Fruit fly (Drosophila melanogaster): ENCODE measurements around the gene dgt6.

Gene dgt6

dm6 chr3R:29094152-29094551 is 36.6 kb downstream of the dgt6 start (continued):
- TF ChIP-seq CG9139 (GFP tag; optimal IDR thresholded peaks at IDR 0.05) (peak; percentile 52), Lpt (GFP tag; optimal IDR thresholded peaks at IDR 0.05) (peak; percentile 51), CG6163 (GFP tag; IDR thresholded peaks at IDR 0.05) (peak; percentile 67), net (GFP tag; optimal IDR thresholded peaks at IDR 0.05) (peak; percentile 44), Sox102F (GFP tag; optimal IDR thresholded peaks at IDR 0.05) (no peak), CG6792 (GFP tag; optimal IDR thresholded peaks at IDR 0.05) (peak; percentile 37), CG15336 (GFP tag; IDR thresholded peaks at IDR 0.05) (peak; percentile 59; the same call in 1 of the 2 replicates), CG6276 (GFP tag; optimal IDR thresholded peaks at IDR 0.05) (peak; percentile 57), acj6 (GFP tag; optimal IDR thresholded peaks at IDR 0.05) (peak; percentile 47), Sox15 (GFP tag; optimal IDR thresholded peaks at IDR 0.05) (no peak), dsx (GFP tag; optimal IDR thresholded peaks at IDR 0.05; ENCODE audit: poor library complexity, severe bottlenecking) (peak; percentile 59), CG4318 (GFP tag; optimal IDR thresholded peaks at IDR 0.05) (no peak), CG11294 (GFP tag; IDR thresholded peaks at IDR 0.05) (peak; percentile 46; the same call in 1 of the 2 replicates), Eip75B (GFP tag; optimal IDR thresholded peaks at IDR 0.05) (peak; percentile 61), CG11762 (GFP tag; optimal IDR thresholded peaks at IDR 0.05; ENCODE audit: insufficient read depth) (peak; percentile 40), svp (GFP tag) (no peak), CG6808 (GFP tag; optimal IDR thresholded peaks at IDR 0.05) (peak; percentile 72)

DNA sequence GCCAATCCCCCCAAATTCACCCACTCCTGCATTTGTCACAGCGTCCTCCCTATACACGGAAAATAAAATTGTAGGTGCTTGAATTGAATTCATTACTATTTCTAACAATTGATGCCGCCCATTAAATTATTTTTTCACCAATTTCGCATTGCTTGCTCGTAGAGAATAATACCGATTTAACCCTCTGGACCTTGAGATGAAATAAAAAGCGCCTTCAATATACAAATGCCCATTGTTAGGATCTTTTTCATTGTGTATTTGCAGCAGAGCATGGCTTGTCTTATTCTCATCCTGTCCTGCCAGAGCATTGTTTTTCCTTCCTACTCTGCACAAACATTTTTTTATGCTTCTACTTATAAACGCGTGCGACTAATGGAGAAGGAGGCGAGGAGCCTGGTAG is 39.2 kb downstream of the dgt6 start:
- TF ChIP-seq CG3032 (tag; optimal IDR thresholded peaks at IDR 0.05) (peak; percentile 63), CG8319 (GFP tag; optimal IDR thresholded peaks at IDR 0.05) (peak; percentile 17), achi (GFP tag; optimal IDR thresholded peaks at IDR 0.05) (peak; percentile 59), net (GFP tag; optimal IDR thresholded peaks at IDR 0.05) (peak; percentile 4), Hr39 (GFP tag; optimal IDR thresholded peaks at IDR 0.05) (peak; percentile 31), fd85E (GFP tag; optimal IDR thresholded peaks at IDR 0.05) (no peak), CG6276 (GFP tag; optimal IDR thresholded peaks at IDR 0.05) (no peak), dac (GFP tag; optimal IDR thresholded peaks at IDR 0.05) (no peak), CG11902 (GFP tag; optimal IDR thresholded peaks at IDR 0.05) (no peak), Met (GFP tag; optimal IDR thresholded peaks at IDR 0.05) (peak; percentile 45), CG6808 (GFP tag; optimal IDR thresholded peaks at IDR 0.05) (peak; percentile 60), fd59A (GFP tag; optimal IDR thresholded peaks at IDR 0.05) (peak; percentile 60), CG3919 (GFP tag; optimal IDR thresholded peaks at IDR 0.05) (peak; percentile 54), CG11762 (GFP tag; optimal IDR thresholded peaks at IDR 0.05; ENCODE audit: insufficient read depth) (no peak), cyc (GFP tag; optimal IDR thresholded peaks at IDR 0.05) (peak; percentile 21), CG32006 (GFP tag; optimal IDR thresholded peaks at IDR 0.05) (peak; percentile 41), CG10669 (GFP tag; optimal IDR thresholded peaks at IDR 0.05) (peak; percentile 59), spab (GFP tag; optimal IDR thresholded peaks at IDR 0.05) (peak; percentile 56), CG16779 (tag; optimal IDR thresholded peaks at IDR 0.05) (no peak), Ets96B (tag; optimal IDR thresholded peaks at IDR 0.05) (peak; percentile 73), CG11294 (GFP tag; IDR thresholded peaks at IDR 0.05) (no peak), acj6 (GFP tag; optimal IDR thresholded peaks at IDR 0.05) (peak; percentile 41), CG6854 (GFP tag; optimal IDR thresholded peaks at IDR 0.05) (no peak), CG6792 (GFP tag; optimal IDR thresholded peaks at IDR 0.05) (peak; percentile 31), Eip93F (GFP tag; optimal IDR thresholded peaks at IDR 0.05) (no peak), CG31627 (GFP tag; optimal IDR thresholded peaks at IDR 0.05) (peak; percentile 27), Sox15 (GFP tag; optimal IDR thresholded peaks at IDR 0.05) (no peak), fkh (GFP tag; optimal IDR thresholded peaks at IDR 0.05) (no peak), Sox102F (GFP tag; optimal IDR thresholded peaks at IDR 0.05) (no peak), CG1621 (tag; optimal IDR thresholded peaks at IDR 0.05) (peak; percentile 31), Blimp-1 (GFP tag; optimal IDR thresholded peaks at IDR 0.05) (no peak), lz (GFP tag; optimal IDR thresholded peaks at IDR 0.05) (peak; percentile 32), CG6163 (GFP tag; IDR thresholded peaks at IDR 0.05) (peak; percentile 50; the same call in 2 of the 3 replicates), Smox (GFP tag; optimal IDR thresholded peaks at IDR 0.05) (peak; percentile 2), CG8119 (GFP tag; IDR thresholded peaks at IDR 0.05) (peak; percentile 31; the same call in 1 of the 3 replicates), CG4318 (GFP tag; optimal IDR thresholded peaks at IDR 0.05) (peak; percentile 3), CG15336 (GFP tag; IDR thresholded peaks at IDR 0.05) (0 out of 2 replicates have a peak, but pooled peaks have one; percentile 13), CG8632 (GFP tag; optimal IDR thresholded peaks at IDR 0.05) (peak; percentile 18), dsx (GFP tag; optimal IDR thresholded peaks at IDR 0.05; ENCODE audit: poor library complexity, severe bottlenecking) (peak; percentile 49), vri (GFP tag; optimal IDR thresholded peaks at IDR 0.05) (no peak), Gug (GFP tag; IDR thresholded peaks at IDR 0.05) (no peak), ss (GFP tag; optimal IDR thresholded peaks at IDR 0.05) (peak; percentile 27 to 52), Ets21C (GFP tag; optimal IDR thresholded peaks at IDR 0.05) (peak; percentile 5)

All from whole organism, prepupa.